Worm (Caenorhabditis elegans) whole organism, L2 larva: ENCODE results near the gene sel-9.
A peak's percentile ranks its signal among the peaks of the same experiment; 100 is the strongest.

Source experiments
- C34F6.9 ChIP-seq: fragments of 150-350 bp; optimal IDR thresholded peaks from 2 replicates; lab custom pipeline; 2014; ENCODE audit warnings: missing biosample characterization, missing genetic modification characterization
- Y55F3AM.14 ChIP-seq: fragments of 200-800 bp; sonication (Bioruptor generic); optimal IDR thresholded peaks from 2 replicates; lab custom pipeline; 2018; ENCODE audit warnings: mild to moderate bottlenecking, missing genetic modification characterization, missing compliant biosample characterization
- ceh-16 ChIP-seq: fragments of 150-350 bp; optimal IDR thresholded peaks from 2 replicates; lab custom pipeline; 2014; ENCODE audit warnings: missing biosample characterization, missing genetic modification characterization
- ceh-82 ChIP-seq: fragments of 150-350 bp; optimal IDR thresholded peaks from 2 replicates; lab custom pipeline; 2014; ENCODE audit warnings: missing biosample characterization, missing genetic modification characterization
- crh-2 ChIP-seq: sonication (generic microtip); optimal IDR thresholded peaks from 2 replicates; lab custom pipeline; 2017; ENCODE audit warnings: missing biosample characterization, missing genetic modification characterization
- egl-27 ChIP-seq: sonication (generic microtip); optimal IDR thresholded peaks from 3 replicates; lab custom pipeline; 2017; ENCODE audit warnings: missing biosample characterization, missing genetic modification reagents, missing genetic modification characterization
- elt-1 ChIP-seq: fragments of 150-350 bp; optimal IDR thresholded peaks from 2 replicates; lab custom pipeline; 2014; ENCODE audit warnings: missing biosample characterization, missing genetic modification characterization
- elt-3 ChIP-seq: sonication (generic microtip); optimal IDR thresholded peaks from 2 replicates; lab custom pipeline; 2017; ENCODE audit warnings: missing biosample characterization, missing genetic modification characterization
- fos-1 ChIP-seq: fragments of 150-350 bp; optimal IDR thresholded peaks from 2 replicates; lab custom pipeline; 2014; ENCODE audit warnings: missing biosample characterization, missing genetic modification characterization
- gmeb-1 ChIP-seq: fragments of 150-350 bp; optimal IDR thresholded peaks from 2 replicates; lab custom pipeline; 2014; ENCODE audit warnings: missing biosample characterization, missing genetic modification characterization
- lin-11 ChIP-seq: fragments of 150-350 bp; sonication (generic microtip); optimal IDR thresholded peaks from 2 replicates; lab custom pipeline; 2014; ENCODE audit warnings: missing biosample characterization, missing genetic modification characterization, inconsistent platforms, mixed read lengths
- lin-13 ChIP-seq: fragments of 150-350 bp; optimal IDR thresholded peaks from 2 replicates; lab custom pipeline; 2014; ENCODE audit warnings: missing biosample characterization, missing genetic modification reagents, missing genetic modification characterization
- lin-39 ChIP-seq: fragments of 150-350 bp; optimal IDR thresholded peaks from 2 replicates; lab custom pipeline; 2014; ENCODE audit warnings: missing biosample characterization, missing genetic modification reagents, missing genetic modification characterization
- mab-5 ChIP-seq: fragments of 150-350 bp; optimal IDR thresholded peaks from 2 replicates; lab custom pipeline; 2014; ENCODE audit warnings: missing biosample characterization, missing genetic modification characterization
- mbf-1 ChIP-seq: sonication (generic microtip); optimal IDR thresholded peaks from 2 replicates; lab custom pipeline; 2017; ENCODE audit warnings: missing biosample characterization, missing genetic modification characterization
- mdl-1 ChIP-seq, 2 experiments: fragments of 150-350 bp in 1 of 2; sonication (generic microtip) in 1 of 2; optimal IDR thresholded peaks; 2 replicates each; lab custom pipeline; 2017; ENCODE audit warnings: missing biosample characterization in 2 of 2, missing genetic modification characterization in 2 of 2
- nhr-10 ChIP-seq: sonication (generic microtip); optimal IDR thresholded peaks from 2 replicates; lab custom pipeline; 2017; ENCODE audit warnings: missing biosample characterization, missing genetic modification characterization
- nhr-11 ChIP-seq: fragments of 150-350 bp; optimal IDR thresholded peaks from 2 replicates; lab custom pipeline; 2014; ENCODE audit warnings: missing biosample characterization, missing genetic modification characterization
- nhr-129 ChIP-seq: fragments of 150-350 bp; optimal IDR thresholded peaks from 2 replicates; lab custom pipeline; 2014; ENCODE audit warnings: missing biosample characterization, missing genetic modification characterization
- nhr-23 ChIP-seq: fragments of 150-350 bp; optimal IDR thresholded peaks from 2 replicates; lab custom pipeline; 2014; ENCODE audit warnings: missing biosample characterization, missing genetic modification reagents, missing genetic modification characterization
- nhr-25 ChIP-seq: fragments of 150-350 bp; sonication (generic microtip); optimal IDR thresholded peaks from 3 replicates; lab custom pipeline; 2014; ENCODE audit warnings: missing biosample characterization, missing genetic modification characterization
- nhr-6 ChIP-seq: fragments of 150-350 bp; optimal IDR thresholded peaks from 2 replicates; lab custom pipeline; 2014; ENCODE audit warnings: missing biosample characterization, missing genetic modification characterization
- peb-1 ChIP-seq: fragments of 150-350 bp; optimal IDR thresholded peaks from 2 replicates; lab custom pipeline; 2014; ENCODE audit warnings: missing biosample characterization, missing genetic modification characterization
- sem-4 ChIP-seq: fragments of 150-350 bp; optimal IDR thresholded peaks from 2 replicates; lab custom pipeline; 2014; ENCODE audit warnings: missing biosample characterization, missing genetic modification reagents, missing genetic modification characterization
- skn-1 ChIP-seq: sonication (generic microtip); optimal IDR thresholded peaks from 2 replicates; lab custom pipeline; 2017; ENCODE audit warnings: missing biosample characterization, missing genetic modification characterization
- sma-3 ChIP-seq: sonication (generic microtip); optimal IDR thresholded peaks from 2 replicates; lab custom pipeline; 2016; ENCODE audit warnings: missing genetic modification reagents, missing genetic modification characterization, missing compliant biosample characterization
- sma-9 ChIP-seq, 2 experiments: fragments of 150-350 bp in 1 of 2; sonication (generic microtip) in 1 of 2; optimal IDR thresholded peaks; 2 replicates each; lab custom pipeline; 2014 to 2016; ENCODE audit warnings: missing genetic modification characterization in 2 of 2, mild to moderate bottlenecking in 1 of 2, missing biosample characterization in 1 of 2, missing compliant biosample characterization in 1 of 2, missing genetic modification reagents in 1 of 2, moderate library complexity in 1 of 2
- snpc-4 ChIP-seq: fragments of 150-350 bp; optimal IDR thresholded peaks from 2 replicates; lab custom pipeline; 2014; ENCODE audit warnings: missing biosample characterization, missing genetic modification characterization
- unc-55 ChIP-seq: fragments of 150-350 bp; sonication (generic microtip); optimal IDR thresholded peaks from 3 replicates; lab custom pipeline; 2014; ENCODE audit warnings: missing biosample characterization, missing genetic modification reagents, missing genetic modification characterization
- unc-62 ChIP-seq: fragments of 150-350 bp; optimal IDR thresholded peaks from 2 replicates; lab custom pipeline; 2014; ENCODE audit warnings: missing biosample characterization, missing genetic modification reagents, missing genetic modification characterization
- zag-1 ChIP-seq: fragments of 150-350 bp; optimal IDR thresholded peaks from 2 replicates; lab custom pipeline; 2014; ENCODE audit warnings: missing biosample characterization, missing genetic modification characterization
- ztf-1 ChIP-seq: fragments of 200-800 bp; sonication (Bioruptor generic); conservative IDR thresholded peaks from 2 replicates; pipeline ENCODE4 v1.3.6; 2022; ENCODE audit warnings: missing genetic modification characterization, missing compliant biosample characterization
- ztf-11 ChIP-seq: sonication (generic microtip); optimal IDR thresholded peaks from 2 replicates; lab custom pipeline; 2017; ENCODE audit warnings: missing biosample characterization, missing genetic modification characterization

Gene sel-9

ce11 chrV:8280770-8281169, 21.6 kb downstream of the sel-9 start, which contains the start of gene str-135:
str-135 (minus strand) TSS chrV:8280870.
- no peak for TF ChIP-seq skn-1
- TF ChIP-seq mbf-1 (tag; lab: Kevin White, UChicago), result no peak
- TF ChIP-seq ceh-16 (tag; lab: Kevin White, UChicago), result no peak

DNA sequence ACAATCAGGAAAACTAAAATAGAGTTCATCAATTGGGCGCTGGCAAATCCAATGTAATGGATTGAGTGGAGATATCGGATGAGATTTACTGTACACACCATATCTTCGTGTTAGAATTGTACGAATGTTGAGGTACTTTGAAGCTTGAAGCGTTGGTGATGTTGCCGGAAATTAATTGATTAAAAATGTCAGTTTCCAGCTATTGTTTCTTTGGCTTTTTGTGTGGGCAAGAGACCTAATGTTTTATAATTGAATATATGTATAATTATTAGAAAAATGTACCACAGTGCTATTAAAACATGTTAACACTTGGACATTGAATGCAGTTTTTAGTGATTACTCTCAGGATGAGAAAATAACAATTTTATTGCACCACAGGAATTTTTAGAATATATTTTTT, 23.6 kb downstream of the sel-9 start, which contains the start of gene str-136:
str-136 (minus strand) TSS at position 101 of the 400 bp plus-strand sequence.
- no peak for TF ChIP-seq ceh-16 (tag; lab: Kevin White, UChicago)
- no peak for TF ChIP-seq fos-1 (tag; lab: Kevin White, UChicago)
- TF ChIP-seq snpc-4 (tag; lab: Kevin White, UChicago), result no peak
- no peak for TF ChIP-seq nhr-129 (tag; lab: Kevin White, UChicago)
- TF ChIP-seq lin-39 (tag; lab: Kevin White, UChicago), result no peak
- TF ChIP-seq elt-1 (tag; lab: Kevin White, UChicago), result no peak
- TF ChIP-seq ztf-1 (GFP tag; lab: Robert Waterston, UW), result no peak
- TF ChIP-seq unc-55, result no peak
- no peak for TF ChIP-seq nhr-23 (tag; lab: Kevin White, UChicago)
- TF ChIP-seq peb-1 (tag; lab: Kevin White, UChicago), result no peak
- no peak for TF ChIP-seq mab-5 (tag; lab: Kevin White, UChicago)

ce11 chrV:8271995-8272394, 30.4 kb downstream of the sel-9 start, which contains the start of gene asp-5:
asp-5 (plus strand) TSS chrV:8272385.
- TF ChIP-seq sma-9 (GFP tag; optimal IDR thresholded peaks at IDR 0.05; lab: Kevin White, UChicago) (peak; percentile 34), sma-9 (tag; optimal IDR thresholded peaks at IDR 0.05; lab: Kevin White, UChicago) (no peak), crh-2 (tag; lab: Kevin White, UChicago) (peak; percentile 55), lin-39 (tag; lab: Kevin White, UChicago) (no peak), nhr-25 (no peak), skn-1 (peak; percentile 20), unc-55 (no peak), lin-11 (no peak), unc-62 (GFP tag; lab: Kevin White, UChicago) (no peak), sem-4 (tag; lab: Kevin White, UChicago) (no peak), fos-1 (tag; lab: Kevin White, UChicago) (peak; percentile 41), nhr-11 (no peak), snpc-4 (tag; lab: Kevin White, UChicago) (no peak), nhr-23 (tag; lab: Kevin White, UChicago) (no peak), egl-27 (no peak)

DNA sequence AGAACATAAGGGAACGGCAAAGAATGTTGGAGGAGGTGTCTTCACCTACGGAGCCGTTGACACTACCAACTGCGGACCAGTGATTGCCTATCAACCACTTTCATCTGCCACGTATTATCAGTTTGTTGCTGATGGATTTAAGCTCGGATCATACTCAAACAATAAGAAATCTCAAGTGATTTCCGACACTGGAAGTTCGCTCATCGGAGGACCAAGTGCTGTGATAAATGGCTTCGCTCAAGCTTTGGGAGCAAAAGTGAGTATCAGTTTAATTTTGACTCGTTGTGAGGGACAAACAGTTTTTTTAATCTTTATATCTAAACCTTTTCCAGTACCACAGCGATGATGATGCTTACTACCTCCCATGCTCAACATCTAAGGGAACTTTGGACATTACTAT, 31.0 kb downstream of the sel-9 start:
- no peak for TF ChIP-seq C34F6.9 (tag; lab: Kevin White, UChicago)
- no peak for TF ChIP-seq ceh-82
- no peak for TF ChIP-seq mab-5 (tag; lab: Kevin White, UChicago)

- TF ChIP-seq ceh-16 (tag; lab: Kevin White, UChicago) (no peak), nhr-6 (tag; lab: Kevin White, UChicago) (no peak), nhr-25 (no peak), unc-62 (GFP tag; lab: Kevin White, UChicago) (no peak), gmeb-1 (tag; lab: Kevin White, UChicago) (no peak), elt-3 (tag; lab: Kevin White, UChicago) (no peak), mdl-1 (tag; optimal IDR thresholded peaks at IDR 0.05; lab: Kevin White, UChicago) (no peak), sma-3 (GFP tag; lab: Kevin White, UChicago) (peak; percentile 9), nhr-10 (tag; lab: Kevin White, UChicago) (no peak), lin-13 (GFP tag; lab: Kevin White, UChicago) (no peak), crh-2 (tag; lab: Kevin White, UChicago) (no peak), unc-55 (no peak), fos-1 (tag; lab: Kevin White, UChicago) (peak; percentile 2), zag-1 (tag; lab: Kevin White, UChicago) (no peak), sma-9 (GFP tag; optimal IDR thresholded peaks at IDR 0.05; lab: Kevin White, UChicago) (peak; percentile 55), sma-9 (tag; optimal IDR thresholded peaks at IDR 0.05; lab: Kevin White, UChicago) (no peak)
Observed at ce11 chrV:8269878-8270277, 32.5 kb downstream of the sel-9 start.

DNA sequence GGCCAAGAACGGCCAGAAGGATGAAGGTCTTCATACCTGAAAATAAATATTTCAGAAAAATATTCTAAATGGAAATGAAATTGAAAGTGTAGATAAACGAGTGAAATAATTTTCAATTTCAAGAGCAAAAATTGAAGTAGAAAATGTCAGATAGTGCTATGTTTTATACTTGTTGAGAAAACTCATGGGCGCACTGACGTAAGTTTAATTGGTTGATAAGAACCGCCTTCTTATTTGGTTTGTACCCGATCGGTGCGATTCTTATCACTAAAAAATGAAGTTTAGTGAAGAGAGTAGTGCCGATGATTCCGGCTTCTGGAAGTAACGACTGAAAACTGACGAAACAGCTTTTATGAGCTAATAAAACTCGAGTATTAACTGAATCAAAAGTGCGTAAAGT, 33.5 kb downstream of the sel-9 start, which contains the start of the genes asp-6 and asp-12:
asp-6 (minus strand) TSS at position 36 of the 400 bp plus-strand sequence.
asp-12 (plus strand) TSS at position 309 of the 400 bp plus-strand sequence.
- TF ChIP-seq mbf-1 (tag; lab: Kevin White, UChicago) (no peak), fos-1 (tag; lab: Kevin White, UChicago) (peak; percentile 8), sma-9 (GFP tag; optimal IDR thresholded peaks at IDR 0.05; lab: Kevin White, UChicago) (peak; percentile 35), sma-9 (tag; optimal IDR thresholded peaks at IDR 0.05; lab: Kevin White, UChicago) (no peak), elt-1 (tag; lab: Kevin White, UChicago) (no peak), ztf-11 (tag; lab: Kevin White, UChicago) (no peak), Y55F3AM.14 (GFP tag; lab: Kevin White, UChicago) (no peak), peb-1 (tag; lab: Kevin White, UChicago) (no peak), zag-1 (tag; lab: Kevin White, UChicago) (no peak), elt-3 (tag; lab: Kevin White, UChicago) (no peak), unc-62 (GFP tag; lab: Kevin White, UChicago) (no peak)
